Fruit fly (Drosophila melanogaster) whole organism, adult: Measurements from ENCODE around the gene Gr93b.

Experiments used
- CG11617 ChIP-seq: fragments of 200-800 bp; sonication (Bioruptor generic); optimal IDR thresholded peaks from 2 replicates; lab custom pipeline; 2017; ENCODE audit warnings: mild to moderate bottlenecking, missing biosample characterization, missing genetic modification reagents, missing genetic modification characterization
- CG12768 ChIP-seq: fragments of 200-800 bp; sonication (Bioruptor generic); optimal IDR thresholded peaks from 2 replicates; lab custom pipeline; 2017; ENCODE audit warnings: missing biosample characterization, missing genetic modification characterization, mild to moderate bottlenecking, moderate library complexity, missing genetic modification reagents
- CG14711 ChIP-seq: fragments of 200-800 bp; sonication (Bioruptor generic); optimal IDR thresholded peaks from 2 replicates; lab custom pipeline; 2018; ENCODE audit warnings: missing biosample characterization, mild to moderate bottlenecking, missing genetic modification characterization, moderate library complexity
- CG1620 ChIP-seq: fragments of 200-800 bp; sonication (Bioruptor generic); optimal IDR thresholded peaks from 2 replicates; lab custom pipeline; 2016; ENCODE audit warnings: missing biosample characterization, missing genetic modification characterization
- CG33017 ChIP-seq: fragments of 200-800 bp; sonication (Bioruptor generic); optimal IDR thresholded peaks from 2 replicates; lab custom pipeline; 2018; ENCODE audit warnings: missing biosample characterization, mild to moderate bottlenecking, missing genetic modification characterization, moderate library complexity
- CG5204 ChIP-seq: fragments of 200-800 bp; sonication (Bioruptor generic); optimal IDR thresholded peaks from 2 replicates; lab custom pipeline; 2016; ENCODE audit warnings: missing biosample characterization, missing genetic modification characterization
- CG7045 ChIP-seq: fragments of 200-800 bp; sonication (Bioruptor generic); optimal IDR thresholded peaks from 2 replicates; lab custom pipeline; 2017; ENCODE audit warnings: missing biosample characterization, mild to moderate bottlenecking, missing genetic modification characterization
- CG7101 ChIP-seq: fragments of 200-800 bp; sonication (Bioruptor generic); optimal IDR thresholded peaks from 2 replicates; lab custom pipeline; 2018; ENCODE audit warnings: missing biosample characterization, mild to moderate bottlenecking, missing genetic modification characterization, moderate library complexity
- Clk ChIP-seq: fragments of 200-800 bp; sonication (Bioruptor generic); optimal IDR thresholded peaks from 2 replicates; lab custom pipeline; 2017; ENCODE audit warnings: missing biosample characterization, missing genetic modification characterization
- Crg-1 ChIP-seq: fragments of 200-800 bp; sonication (Bioruptor generic); optimal IDR thresholded peaks from 2 replicates; lab custom pipeline; 2016; ENCODE audit warnings: missing biosample characterization, missing genetic modification characterization
- Hr96 ChIP-seq: fragments of 200-800 bp; sonication (Bioruptor generic); optimal IDR thresholded peaks from 2 replicates; lab custom pipeline; 2016; ENCODE audit warnings: missing biosample characterization, missing genetic modification characterization
- Mnt ChIP-seq: fragments of 200-800 bp; sonication (Bioruptor generic); optimal IDR thresholded peaks from 2 replicates; lab custom pipeline; 2016; ENCODE audit warnings: missing biosample characterization, mild to moderate bottlenecking, missing genetic modification characterization
- bab1 ChIP-seq: fragments of 200-800 bp; sonication (Bioruptor generic); optimal IDR thresholded peaks from 3 replicates; lab custom pipeline; 2019; ENCODE audit warnings: missing biosample characterization, mild to moderate bottlenecking, missing genetic modification characterization, moderate library complexity
- cic ChIP-seq: fragments of 200-800 bp; sonication (Bioruptor generic); optimal IDR thresholded peaks from 2 replicates; lab custom pipeline; 2017; ENCODE audit warnings: missing biosample characterization, mild to moderate bottlenecking, missing genetic modification characterization, moderate library complexity
- cnc ChIP-seq, 2 experiments: fragments of >200 bp; optimal IDR thresholded peaks; 2 replicates each; lab custom pipeline; 2017
- kay ChIP-seq: fragments of 200-800 bp; sonication (Bioruptor generic); peaks from one replicate; lab custom pipeline; 2016; ENCODE audit warnings: missing biosample characterization, missing genetic modification characterization, borderline replicate concordance
- ovo ChIP-seq: fragments of 200-800 bp; sonication (Bioruptor generic); optimal IDR thresholded peaks from 2 replicates; lab custom pipeline; 2016; ENCODE audit warnings: missing biosample characterization, missing genetic modification characterization
- pad ChIP-seq: fragments of 200-800 bp; sonication (Bioruptor generic); optimal IDR thresholded peaks from 3 replicates; lab custom pipeline; 2017; ENCODE audit warnings: missing biosample characterization, missing genetic modification characterization, mild to moderate bottlenecking, moderate library complexity, missing genetic modification reagents
- tj ChIP-seq: fragments of 200-800 bp; sonication (Bioruptor generic); optimal IDR thresholded peaks from 3 replicates; lab custom pipeline; 2017; ENCODE audit warnings: missing biosample characterization, mild to moderate bottlenecking, missing genetic modification characterization, moderate library complexity
- toe ChIP-seq: fragments of 200-800 bp; sonication (Bioruptor generic); optimal IDR thresholded peaks from 2 replicates; lab custom pipeline; 2016; ENCODE audit warnings: missing biosample characterization, missing genetic modification characterization

The Gr93b gene

dm6 chr3R:21886861-21887587 lies 43.5 kb upstream of the Gr93b start, which contains the start of the genes CG6678 and dnd:
CG6678 (plus strand) TSS chr3R:21887029.
dnd (minus strand) TSS chr3R:21887355.
- TF ChIP-seq CG7101 (tag; lab: Kevin White, UChicago) (peak; percentile 18), Crg-1 (GFP tag; lab: Kevin White, UChicago) (peak; percentile 37), pad (GFP tag; lab: Kevin White, UChicago) (peak; percentile 26), Mnt (GFP tag; lab: Kevin White, UChicago) (peak; percentile 20), toe (GFP tag; lab: Kevin White, UChicago) (no peak), kay (GFP tag; lab: Kevin White, UChicago) (peak; percentile 74), CG12768 (GFP tag; lab: Kevin White, UChicago) (no peak), bab1 (no peak), cic (peak; percentile 55), CG14711 (peak; percentile 49)

DNA sequence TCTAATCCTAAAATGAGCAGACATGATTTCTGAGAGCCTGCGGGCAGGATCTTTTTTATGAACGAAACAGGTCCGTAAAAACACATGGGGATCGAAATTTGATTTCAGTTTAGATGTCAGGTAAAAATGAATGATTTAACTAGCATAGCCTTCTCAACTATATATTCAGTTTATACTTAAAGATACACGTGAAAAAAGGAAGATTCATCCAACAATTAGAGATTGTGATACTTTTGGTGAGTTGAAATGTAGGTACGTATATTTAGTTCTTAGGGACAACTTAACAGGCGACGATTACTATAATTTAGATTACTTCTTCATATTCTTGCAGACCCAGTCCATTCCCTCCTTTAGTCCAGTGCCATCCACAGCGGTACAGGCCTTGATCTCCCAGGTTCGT lies 41.9 kb upstream of the Gr93b start, which contains the start of gene CG17819:
Gene CG17819 (minus strand): TSS at position 101 of the 400 bp plus-strand sequence.
- no peak for TF ChIP-seq tj
- TF ChIP-seq toe (GFP tag; lab: Kevin White, UChicago): no peak
- no peak for TF ChIP-seq pad (GFP tag; lab: Kevin White, UChicago)
- TF ChIP-seq CG11617: no peak
- no peak for TF ChIP-seq Hr96 (GFP tag; lab: Kevin White, UChicago)
- TF ChIP-seq kay (GFP tag; lab: Kevin White, UChicago): no peak
- TF ChIP-seq ovo (GFP tag; lab: Kevin White, UChicago): no peak
- TF ChIP-seq CG12768 (GFP tag; lab: Kevin White, UChicago): no peak
- TF ChIP-seq Crg-1 (GFP tag; lab: Kevin White, UChicago): no peak
- no peak for TF ChIP-seq CG14711

- TF ChIP-seq pad (GFP tag; lab: Kevin White, UChicago) (no peak), CG7101 (tag; lab: Kevin White, UChicago) (no peak), CG14711 (no peak), CG33017 (tag; lab: Kevin White, UChicago) (no peak), cnc (optimal IDR thresholded peaks at IDR 0.05; lab: Kevin White, UChicago) (no peak), cic (no peak), Hr96 (GFP tag; lab: Kevin White, UChicago) (no peak), bab1 (no peak), toe (GFP tag; lab: Kevin White, UChicago) (no peak), ovo (GFP tag; lab: Kevin White, UChicago) (no peak), CG7045 (GFP tag; lab: Kevin White, UChicago) (no peak), Crg-1 (GFP tag; lab: Kevin White, UChicago) (no peak), kay (GFP tag; lab: Kevin White, UChicago) (no peak), CG5204 (GFP tag; lab: Kevin White, UChicago) (no peak), Mnt (GFP tag; lab: Kevin White, UChicago) (no peak), CG12768 (GFP tag; lab: Kevin White, UChicago) (no peak), Clk (GFP tag; lab: Kevin White, UChicago) (no peak)
These were observed 40.8 kb upstream of the Gr93b start, which contains the start of gene fit for dm6 chr3R:21884354-21884753. fit (minus strand) TSS chr3R:21884454.

DNA sequence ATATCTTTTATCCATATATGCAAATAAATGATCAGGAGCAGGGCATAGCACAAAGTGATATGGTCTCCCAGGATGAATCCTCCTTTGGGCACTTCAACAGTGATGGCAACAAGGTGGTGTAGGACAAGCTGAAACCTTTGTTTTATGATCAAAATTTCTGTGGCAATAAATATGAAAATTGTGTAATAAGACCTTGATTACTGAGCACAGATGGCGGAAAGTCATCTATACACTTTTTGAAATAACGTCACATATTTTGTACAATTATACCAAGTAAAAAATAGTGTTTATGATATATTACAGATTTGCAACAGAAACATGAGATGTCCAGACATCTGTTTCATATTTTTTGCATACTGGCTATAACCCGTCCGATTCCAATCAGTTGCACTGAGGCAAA lies 36.9 kb upstream of the Gr93b start, which contains the start of gene CG31465:
Gene CG31465 (plus strand): TSS at position 301 of the 400 bp plus-strand sequence.
- no peak for TF ChIP-seq cnc (optimal IDR thresholded peaks at IDR 0.05; lab: Kevin White, UChicago)
- no peak for TF ChIP-seq CG33017 (tag; lab: Kevin White, UChicago)
- TF ChIP-seq bab1: no peak
- TF ChIP-seq CG11617: no peak

DNA sequence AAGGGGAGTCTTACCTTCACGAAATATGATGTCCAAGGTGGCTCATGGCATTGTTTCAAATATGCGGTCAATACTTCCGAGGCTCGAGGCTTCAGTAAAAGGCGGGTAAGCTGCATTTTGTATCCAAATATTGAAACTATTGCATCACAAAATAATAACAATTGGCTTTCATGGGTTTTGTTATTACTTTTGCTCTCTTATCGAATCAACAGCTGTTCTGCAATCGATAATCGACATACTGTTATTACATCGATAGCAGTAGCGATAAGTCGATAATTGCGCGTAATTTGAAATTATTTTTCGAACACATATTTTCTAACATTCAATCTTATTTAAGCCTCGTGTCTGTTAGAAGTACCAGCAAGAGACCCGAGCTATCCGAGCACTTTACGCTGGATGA lies 34.9 kb upstream of the Gr93b start, which contains the start of gene CG34148:
Gene CG34148 (minus strand): TSS at position 214 of the 400 bp plus-strand sequence.
- TF ChIP-seq CG7101 (tag; lab: Kevin White, UChicago) (no peak), kay (GFP tag; lab: Kevin White, UChicago) (peak; percentile 6), CG33017 (tag; lab: Kevin White, UChicago) (no peak), cnc (optimal IDR thresholded peaks at IDR 0.05; lab: Kevin White, UChicago) (no peak)

DNA sequence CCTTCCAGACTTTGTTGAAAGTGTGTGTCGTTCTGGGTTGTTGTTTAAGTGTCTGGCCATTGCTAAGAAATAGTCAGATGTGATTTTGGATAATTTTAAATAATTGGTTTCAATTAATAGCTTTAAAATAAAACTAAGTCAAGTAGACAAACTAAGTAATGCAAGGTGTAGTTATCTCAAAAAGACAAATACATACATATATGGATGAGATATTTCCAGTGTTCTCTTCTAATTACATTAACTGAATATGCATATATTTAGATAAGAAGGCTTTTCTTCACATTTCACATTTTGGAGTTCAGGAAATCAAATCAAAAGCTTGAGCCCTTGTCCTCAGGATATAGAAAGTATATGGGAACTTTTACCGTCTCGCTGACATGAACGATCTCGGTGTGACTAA lies 34.1 kb upstream of the Gr93b start, which contains the start of gene P5CDh2:
Gene P5CDh2 (plus strand): TSS at position 301 of the 400 bp plus-strand sequence.
- no peak for TF ChIP-seq bab1
- no peak for TF ChIP-seq toe (GFP tag; lab: Kevin White, UChicago)
- no peak for TF ChIP-seq cic
- no peak for TF ChIP-seq kay (GFP tag; lab: Kevin White, UChicago)
- no peak for TF ChIP-seq tj
- no peak for TF ChIP-seq CG7101 (tag; lab: Kevin White, UChicago)
- no peak for TF ChIP-seq cnc (optimal IDR thresholded peaks at IDR 0.05; lab: Kevin White, UChicago)
- no peak for TF ChIP-seq CG7045 (GFP tag; lab: Kevin White, UChicago)
- TF ChIP-seq Clk (GFP tag; lab: Kevin White, UChicago): no peak
- TF ChIP-seq CG12768 (GFP tag; lab: Kevin White, UChicago): no peak
- no peak for TF ChIP-seq Mnt (GFP tag; lab: Kevin White, UChicago)
- no peak for TF ChIP-seq CG14711
- no peak for TF ChIP-seq CG5204 (GFP tag; lab: Kevin White, UChicago)
- TF ChIP-seq CG11617: no peak
- no peak for TF ChIP-seq CG1620 (GFP tag; lab: Kevin White, UChicago)
- TF ChIP-seq ovo (GFP tag; lab: Kevin White, UChicago): no peak
- TF ChIP-seq CG33017 (tag; lab: Kevin White, UChicago): no peak
- no peak for TF ChIP-seq pad (GFP tag; lab: Kevin White, UChicago)
- no peak for TF ChIP-seq Crg-1 (GFP tag; lab: Kevin White, UChicago)
